Comparison of ENCODE assay signal across 2 worm cellular contexts in genomic region chrX:12607578-12607977, ce11.
TF ChIP-seq lines count a peak whose summit lies in the region.

No protein-coding gene starts in this region.

TF ChIP-seq in whole organism, L4 larva, 104 proteins besides CTCF, POLR2A, EP300 and RAD21:
- TF ChIP-seq set-16 (GFP tag; IDR thresholded peaks at IDR 0.05; lab: Robert Waterston, UW) (peak; percentile 60), daf-8 (GFP tag; IDR thresholded peaks at IDR 0.05; lab: Robert Waterston, UW) (0 out of 2 replicates have a peak, but pooled peaks have one; percentile 56)

TF ChIP-seq in whole organism, young adult, 124 proteins besides CTCF, POLR2A, EP300 and RAD21:
- TF ChIP-seq zfh-2 (GFP tag; conservative IDR thresholded peaks at IDR 0.05; lab: Robert Waterston, UW), result 0 out of 2 replicates have a peak, but pooled peaks have one; percentile 15
